Fruit fly (Drosophila melanogaster): Measurements from ENCODE around the gene CAH8.

Gene CAH8

DNA sequence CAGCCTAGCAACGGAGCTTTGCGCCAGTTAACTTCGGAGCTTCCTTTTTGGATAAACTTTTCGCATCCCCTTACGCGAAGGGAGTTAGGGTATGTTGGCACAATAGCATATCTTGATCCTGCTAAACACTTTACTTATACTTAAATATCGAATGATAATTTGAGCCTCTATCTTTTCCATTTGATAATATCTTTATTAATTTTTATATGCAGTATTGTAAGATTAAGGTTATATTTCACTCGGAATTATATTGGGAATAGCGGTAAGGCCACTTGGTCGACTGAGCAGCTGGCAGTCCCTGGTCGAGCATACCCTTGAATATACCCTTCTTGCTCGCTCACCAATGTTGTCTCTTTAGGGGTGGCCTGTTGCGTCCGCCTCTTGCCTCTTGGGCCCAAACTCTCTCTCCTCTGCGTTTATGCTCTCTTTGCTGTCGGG is 20.7 kb downstream of the CAH8 start (continued):
- TF ChIP-seq gsb (GFP tag; IDR thresholded peaks at IDR 0.05) (peak; percentile 34; the same call in 1 of the 2 replicates), gem (tag; optimal IDR thresholded peaks at IDR 0.05) (peak; percentile 76), B-H2 (GFP tag; optimal IDR thresholded peaks at IDR 0.05) (peak; percentile 36), zfh2 (GFP tag; optimal IDR thresholded peaks at IDR 0.05) (peak; percentile 45), Myb (GFP tag; optimal IDR thresholded peaks at IDR 0.05) (no peak), slbo (GFP tag; IDR thresholded peaks at IDR 0.05) (peak; percentile 92), Tbp (GFP tag; optimal IDR thresholded peaks at IDR 0.05) (no peak), HmgZ (tag; optimal IDR thresholded peaks at IDR 0.05) (peak; percentile 37), abd-A (tag; optimal IDR thresholded peaks at IDR 0.05) (no peak), jigr1 (GFP tag; IDR thresholded peaks at IDR 0.05) (peak; percentile 60; the same call in 1 of the 3 replicates), bab2 (GFP tag; optimal IDR thresholded peaks at IDR 0.05) (no peak), CG17802 (tag; optimal IDR thresholded peaks at IDR 0.05) (no peak), fd64A (GFP tag; optimal IDR thresholded peaks at IDR 0.05) (no peak), CG12071 (GFP tag; optimal IDR thresholded peaks at IDR 0.05) (peak; percentile 6), CG7839 (tag; optimal IDR thresholded peaks at IDR 0.05) (peak; percentile 80), Deaf1 (tag; optimal IDR thresholded peaks at IDR 0.05) (peak; percentile 54), pita (GFP tag; optimal IDR thresholded peaks at IDR 0.05) (no peak), Trl (optimal IDR thresholded peaks at IDR 0.05) (peak; percentile 68 to 80), Trl (GFP tag; optimal IDR thresholded peaks at IDR 0.05) (peak; percentile 35), CG18764 (GFP tag; optimal IDR thresholded peaks at IDR 0.05) (peak; percentile 5), trem (tag; optimal IDR thresholded peaks at IDR 0.05) (no peak), CG3163 (GFP tag; optimal IDR thresholded peaks at IDR 0.05) (no peak), CG1603 (tag; optimal IDR thresholded peaks at IDR 0.05) (peak; percentile 34), CG9932 (GFP tag; IDR thresholded peaks at IDR 0.05) (peak; percentile 82), sna (GFP tag; IDR thresholded peaks at IDR 0.05; ENCODE audit: partially characterized antibody) (no peak), Gsc (GFP tag; IDR thresholded peaks at IDR 0.05) (no peak), CG17612 (GFP tag; IDR thresholded peaks at IDR 0.05) (peak; percentile 29; the same call in 1 of the 2 replicates), Vsx1 (GFP tag; optimal IDR thresholded peaks at IDR 0.05) (no peak), Oaz (GFP tag; IDR thresholded peaks at IDR 0.05) (0 out of 2 replicates have a peak, but pooled peaks have one; percentile 60), eyg (GFP tag; optimal IDR thresholded peaks at IDR 0.05) (peak; percentile 45), CG13123 (GFP tag; optimal IDR thresholded peaks at IDR 0.05) (no peak), dmrt99B (tag; optimal IDR thresholded peaks at IDR 0.05) (peak; percentile 82), zf30C (GFP tag; optimal IDR thresholded peaks at IDR 0.05) (no peak), CoRest (tag; optimal IDR thresholded peaks at IDR 0.05) (peak; percentile 67), tap (tag; optimal IDR thresholded peaks at IDR 0.05) (no peak), Ada2b (GFP tag; IDR thresholded peaks at IDR 0.05) (peak; percentile 84), CG33557 (GFP tag; optimal IDR thresholded peaks at IDR 0.05) (no peak), CG16863 (GFP tag; optimal IDR thresholded peaks at IDR 0.05) (no peak), CG3407 (GFP tag; optimal IDR thresholded peaks at IDR 0.05) (peak; percentile 39), Neu2 (GFP tag; optimal IDR thresholded peaks at IDR 0.05; ENCODE audit: borderline replicate concordance) (no peak), lov (optimal IDR thresholded peaks at IDR 0.05) (no peak), lov (GFP tag; IDR thresholded peaks at IDR 0.05) (no peak), CG31388 (GFP tag; optimal IDR thresholded peaks at IDR 0.05) (no peak), CG10267 (tag; optimal IDR thresholded peaks at IDR 0.05) (peak; percentile 43), CG8944 (GFP tag; optimal IDR thresholded peaks at IDR 0.05) (no peak), Ravus (GFP tag; IDR thresholded peaks at IDR 0.05) (peak; percentile 72), CG2129 (GFP tag; IDR thresholded peaks at IDR 0.05; ENCODE audit: partially characterized antibody) (no peak), psq (GFP tag; optimal IDR thresholded peaks at IDR 0.05) (no peak), CG1024 (GFP tag; IDR thresholded peaks at IDR 0.05) (peak; percentile 49), CG10147 (GFP tag; optimal IDR thresholded peaks at IDR 0.05) (no peak), CG6854 (GFP tag; optimal IDR thresholded peaks at IDR 0.05) (peak; percentile 46), CG17186 (GFP tag; optimal IDR thresholded peaks at IDR 0.05) (no peak)

All from whole organism, embryonic.